Worm (Caenorhabditis elegans) whole organism, L4 larva: ENCODE results near the gene clh-6.
A peak's percentile ranks its signal among the peaks of the same experiment; 100 is the strongest.
"Not testable (repeated sequence)": the region's sequence is repeated elsewhere in the genome, so short reads cannot be mapped to it uniquely, and the experiment has no call there.

Source experiments
- D1046.2 ChIP-seq: fragments of 200-800 bp; sonication (Bioruptor generic); IDR thresholded peaks from 2 replicates; pipeline ENCODE4 v1.3.6; 2022; ENCODE audit warnings: missing genetic modification characterization, missing compliant biosample characterization
- F37D6.2 ChIP-seq: sonication (generic microtip); optimal IDR thresholded peaks from 2 replicates; lab custom pipeline; 2016; ENCODE audit warnings: mild to moderate bottlenecking, missing genetic modification characterization, missing compliant biosample characterization
- F49E8.2 ChIP-seq: sonication (generic microtip); optimal IDR thresholded peaks from 2 replicates; lab custom pipeline; 2016; ENCODE audit warnings: missing compliant biosample characterization, mild to moderate bottlenecking, missing genetic modification characterization, borderline replicate concordance
- Y5F2A.4 ChIP-seq: fragments of 200-800 bp; sonication (Bioruptor generic); optimal IDR thresholded peaks from 2 replicates; lab custom pipeline; 2018; ENCODE audit warnings: mild to moderate bottlenecking, missing genetic modification characterization, missing compliant biosample characterization
- Y75B8A.6 ChIP-seq: fragments of 200-800 bp; sonication (Bioruptor generic); IDR thresholded peaks from 2 replicates; pipeline ENCODE4 v1.3.6; 2022; ENCODE audit warnings: missing genetic modification reagents, missing genetic modification characterization, missing compliant biosample characterization
- ZK337.2 ChIP-seq: fragments of 200-800 bp; sonication (Bioruptor generic); IDR thresholded peaks from 2 replicates; pipeline ENCODE4 v1.3.6; 2022; ENCODE audit warnings: missing genetic modification reagents, missing genetic modification characterization, missing compliant biosample characterization
- ZK546.5 ChIP-seq, 2 experiments: sonication (generic microtip); optimal IDR thresholded peaks; 2 replicates each; lab custom pipeline; 2017; ENCODE audit warnings: missing biosample characterization in 2 of 2, missing genetic modification characterization in 2 of 2
- aly-2 ChIP-seq: sonication (generic microtip); optimal IDR thresholded peaks from 2 replicates; lab custom pipeline; 2018; ENCODE audit warnings: missing biosample characterization, missing genetic modification characterization
- arid-1 ChIP-seq: fragments of 200-800 bp; sonication (Bioruptor generic); conservative IDR thresholded peaks from 2 replicates; pipeline ENCODE4 v1.3.6; 2022; ENCODE audit warnings: missing genetic modification reagents, missing genetic modification characterization, missing compliant biosample characterization
- ceh-28 ChIP-seq: fragments of 150-350 bp; optimal IDR thresholded peaks from 2 replicates; lab custom pipeline; 2014; ENCODE audit warnings: missing biosample characterization, missing genetic modification reagents, missing genetic modification characterization
- ceh-44 ChIP-seq: fragments of 200-800 bp; sonication (Bioruptor generic); IDR thresholded peaks from 2 replicates; pipeline ENCODE4 v1.3.6; 2022; ENCODE audit warnings: missing genetic modification reagents, missing genetic modification characterization, missing compliant biosample characterization
- ceh-82 ChIP-seq: sonication (generic microtip); optimal IDR thresholded peaks from 2 replicates; lab custom pipeline; 2017; ENCODE audit warnings: missing biosample characterization, missing genetic modification characterization
- cey-2 ChIP-seq: sonication (generic microtip); optimal IDR thresholded peaks from 3 replicates; lab custom pipeline; 2017; ENCODE audit warnings: missing genetic modification characterization, mild to moderate bottlenecking, missing compliant biosample characterization, antibody characterized with exemption, borderline replicate concordance; ENCODE audit not compliant: insufficient read depth
- daf-12 ChIP-seq: fragments of 150-350 bp; optimal IDR thresholded peaks from 2 replicates; lab custom pipeline; 2014; ENCODE audit warnings: missing biosample characterization, missing genetic modification reagents, missing genetic modification characterization
- daf-16 ChIP-seq, 3 experiments: sonication (generic microtip); optimal IDR thresholded peaks; 2 replicates each; lab custom pipeline; 2016 to 2017; ENCODE audit warnings: missing genetic modification characterization in 3 of 3, missing genetic modification reagents in 3 of 3, mild to moderate bottlenecking in 2 of 3, missing compliant biosample characterization in 2 of 3, missing biosample characterization in 1 of 3, moderate library complexity in 1 of 3
- daf-19 ChIP-seq: fragments of 200-800 bp; sonication (Bioruptor generic); conservative IDR thresholded peaks from 2 replicates; pipeline ENCODE4 v1.3.6; 2022; ENCODE audit warnings: missing genetic modification characterization, missing compliant biosample characterization
- dmd-6 ChIP-seq: fragments of 200-800 bp; sonication (Bioruptor generic); IDR thresholded peaks from 2 replicates; pipeline ENCODE4 v1.3.6; 2022; ENCODE audit warnings: missing genetic modification reagents, missing genetic modification characterization, missing compliant biosample characterization
- dmd-9 ChIP-seq: fragments of 200-800 bp; sonication (Bioruptor generic); IDR thresholded peaks from 2 replicates; pipeline ENCODE4 v1.3.6; 2022; ENCODE audit warnings: missing genetic modification reagents, missing genetic modification characterization, missing compliant biosample characterization
- dve-1 ChIP-seq: sonication (generic microtip); optimal IDR thresholded peaks from 2 replicates; lab custom pipeline; 2017; ENCODE audit warnings: antibody characterized with exemption, mild to moderate bottlenecking, missing genetic modification characterization, missing compliant biosample characterization; ENCODE audit not compliant: insufficient read depth
- fkh-10 ChIP-seq: fragments of 150-350 bp; optimal IDR thresholded peaks from 2 replicates; lab custom pipeline; 2014; ENCODE audit warnings: missing biosample characterization, missing genetic modification reagents, missing genetic modification characterization
- gei-8 ChIP-seq: fragments of 200-800 bp; sonication (Bioruptor generic); optimal IDR thresholded peaks from 2 replicates; lab custom pipeline; 2018; ENCODE audit warnings: mild to moderate bottlenecking, missing genetic modification characterization, missing compliant biosample characterization
- hlh-11 ChIP-seq: fragments of 200-800 bp; sonication (Bioruptor generic); optimal IDR thresholded peaks from 2 replicates; lab custom pipeline; 2018; ENCODE audit warnings: mild to moderate bottlenecking, missing genetic modification characterization, missing compliant biosample characterization
- hlh-30 ChIP-seq: sonication (generic microtip); optimal IDR thresholded peaks from 2 replicates; lab custom pipeline; 2017; ENCODE audit warnings: antibody characterized with exemption, mild to moderate bottlenecking, missing genetic modification characterization, missing compliant biosample characterization; ENCODE audit not compliant: insufficient read depth
- jun-1 ChIP-seq: fragments of 150-350 bp; optimal IDR thresholded peaks from 2 replicates; lab custom pipeline; 2014; ENCODE audit warnings: missing biosample characterization, missing genetic modification reagents, missing genetic modification characterization
- lim-7 ChIP-seq: fragments of 200-800 bp; sonication (Bioruptor generic); IDR thresholded peaks from 2 replicates; pipeline ENCODE4 v1.3.6; 2022; ENCODE audit warnings: missing genetic modification characterization, missing compliant biosample characterization
- lin-15B ChIP-seq: fragments of 150-350 bp; sonication (generic microtip); optimal IDR thresholded peaks from 3 replicates; lab custom pipeline; 2014; ENCODE audit warnings: missing biosample characterization, missing genetic modification characterization
- lin-38 ChIP-seq: fragments of 200-800 bp; sonication (Bioruptor generic); IDR thresholded peaks from 2 replicates; pipeline ENCODE4 v1.3.6; 2022; ENCODE audit warnings: missing genetic modification reagents, missing genetic modification characterization, missing compliant biosample characterization
- mdl-1 ChIP-seq, 2 experiments: fragments of 150-350 bp in 1 of 2; sonication (generic microtip) in 1 of 2; optimal IDR thresholded peaks; 2 replicates each; lab custom pipeline; 2014 to 2017; ENCODE audit warnings: missing biosample characterization in 2 of 2, missing genetic modification characterization in 2 of 2
- mdt-29 ChIP-seq: fragments of 200-800 bp; sonication (Bioruptor generic); IDR thresholded peaks from 2 replicates; pipeline ENCODE4 v1.3.6; 2022; ENCODE audit warnings: missing genetic modification reagents, missing genetic modification characterization, missing compliant biosample characterization
- mep-1 ChIP-seq: fragments of 150-350 bp; sonication (generic microtip); optimal IDR thresholded peaks from 3 replicates; lab custom pipeline; 2014; ENCODE audit warnings: missing biosample characterization, missing genetic modification characterization
- mes-2 ChIP-seq: sonication (generic microtip); optimal IDR thresholded peaks from 2 replicates; lab custom pipeline; 2016; ENCODE audit warnings: missing genotype, mild to moderate bottlenecking, missing genetic modification characterization, missing compliant biosample characterization; ENCODE audit not compliant: poor library complexity, severe bottlenecking
- mxl-3 ChIP-seq: fragments of 200-800 bp; sonication (Bioruptor generic); optimal IDR thresholded peaks from 2 replicates; lab custom pipeline; 2018; ENCODE audit warnings: mild to moderate bottlenecking, missing genetic modification characterization, missing compliant biosample characterization
- nhr-11 ChIP-seq: fragments of 150-350 bp; optimal IDR thresholded peaks from 2 replicates; lab custom pipeline; 2014; ENCODE audit warnings: missing biosample characterization, missing genetic modification characterization
- nhr-111 ChIP-seq: fragments of 200-800 bp; sonication (Bioruptor generic); optimal IDR thresholded peaks from 2 replicates; lab custom pipeline; 2018; ENCODE audit warnings: mild to moderate bottlenecking, missing genetic modification characterization, missing compliant biosample characterization
- nhr-41 ChIP-seq: fragments of 200-800 bp; sonication (Bioruptor generic); IDR thresholded peaks from 2 replicates; pipeline ENCODE4 v1.3.6; 2022; ENCODE audit warnings: missing genetic modification reagents, missing genetic modification characterization, missing compliant biosample characterization
- nhr-42 ChIP-seq: fragments of 200-800 bp; sonication (Bioruptor generic); IDR thresholded peaks from 2 replicates; pipeline ENCODE4 v1.3.6; 2022; ENCODE audit warnings: missing genetic modification characterization, missing compliant biosample characterization
- nhr-6 ChIP-seq: fragments of 150-350 bp; optimal IDR thresholded peaks from 2 replicates; lab custom pipeline; 2014; ENCODE audit warnings: missing biosample characterization, missing genetic modification characterization
- nhr-77 ChIP-seq: fragments of 150-350 bp; optimal IDR thresholded peaks from 2 replicates; lab custom pipeline; 2014; ENCODE audit warnings: missing biosample characterization, missing genetic modification characterization
- pqm-1 ChIP-seq: sonication (generic microtip); optimal IDR thresholded peaks from 2 replicates; lab custom pipeline; 2017; ENCODE audit warnings: missing biosample characterization, missing genetic modification characterization
- saeg-2 ChIP-seq: fragments of 200-800 bp; sonication (Bioruptor generic); IDR thresholded peaks from 2 replicates; pipeline ENCODE4 v1.3.6; 2022; ENCODE audit warnings: missing genetic modification reagents, missing genetic modification characterization, missing compliant biosample characterization
- skn-1 ChIP-seq: fragments of 150-350 bp; optimal IDR thresholded peaks from 2 replicates; lab custom pipeline; 2014; ENCODE audit warnings: missing biosample characterization, missing genetic modification characterization
- spr-3 ChIP-seq: fragments of 200-800 bp; sonication (Bioruptor generic); optimal IDR thresholded peaks from 2 replicates; lab custom pipeline; 2018; ENCODE audit warnings: mild to moderate bottlenecking, missing genetic modification characterization, missing compliant biosample characterization
- unc-62 ChIP-seq, 3 experiments: fragments of 150-350 bp in 1 of 3; sonication (generic microtip); optimal IDR thresholded peaks in 2 of 3; peaks in 1 of 3; 1 replicate in 1 of 3; 2 replicates in 2 of 3; lab custom pipeline; 2014 to 2017; ENCODE audit warnings: missing biosample characterization in 3 of 3, missing genetic modification characterization in 3 of 3, missing genetic modification reagents in 3 of 3, missing genotype in 1 of 3
- zag-1 ChIP-seq: fragments of 150-350 bp; optimal IDR thresholded peaks from 2 replicates; lab custom pipeline; 2014; ENCODE audit warnings: missing biosample characterization, missing genetic modification characterization
- zip-2 ChIP-seq: fragments of 150-350 bp; optimal IDR thresholded peaks from 2 replicates; lab custom pipeline; 2014; ENCODE audit warnings: missing biosample characterization, missing genetic modification characterization
- ztf-11 ChIP-seq: fragments of 150-350 bp; optimal IDR thresholded peaks from 2 replicates; lab custom pipeline; 2014; ENCODE audit warnings: missing biosample characterization, missing genetic modification characterization
- ztf-7 ChIP-seq: fragments of 150-350 bp; optimal IDR thresholded peaks from 2 replicates; lab custom pipeline; 2014; ENCODE audit warnings: missing biosample characterization, missing genetic modification characterization

Gene clh-6

ce11 chrV:12020940-12021339 is 42.2 kb downstream of the clh-6 start (continued):
- no peak for TF ChIP-seq lin-15B (tag; lab: Kevin White, UChicago)
- no peak for TF ChIP-seq ztf-11
- TF ChIP-seq lin-38 (GFP tag; lab: Robert Waterston, UW), result no peak
- no peak for TF ChIP-seq F37D6.2
- no peak for TF ChIP-seq arid-1 (GFP tag; lab: Robert Waterston, UW)
- TF ChIP-seq mdt-29 (GFP tag; lab: Robert Waterston, UW), result no peak
- TF ChIP-seq, all 104 proteins: peak for 5

- not testable (repeated sequence) for TF ChIP-seq Y5F2A.4; ZK546.5 (tag; optimal IDR thresholded peaks at IDR 0.05; lab: Kevin White, UChicago); nhr-42 (GFP tag; lab: Robert Waterston, UW)
Measured at ce11 chrV:12020026-12020425, 43.1 kb downstream of the clh-6 start, which contains the start of gene F10C2.3. TSS of gene F10C2.3 (plus strand) at chrV:12020326.

- TF ChIP-seq mdt-29 (GFP tag; lab: Robert Waterston, UW), result no peak
- no peak for TF ChIP-seq spr-3 (GFP tag; lab: Kevin White, UChicago)
- TF ChIP-seq nhr-41 (GFP tag; lab: Robert Waterston, UW), result no peak
- TF ChIP-seq saeg-2 (GFP tag; lab: Robert Waterston, UW), result no peak
- no peak for TF ChIP-seq dmd-9 (GFP tag; lab: Robert Waterston, UW)
- TF ChIP-seq dve-1 (tag; lab: Kevin White, UChicago), result peak; percentile 43
- no peak for TF ChIP-seq ztf-11
- TF ChIP-seq lim-7 (GFP tag; lab: Robert Waterston, UW), result no peak
- TF ChIP-seq skn-1, result no peak
- TF ChIP-seq fkh-10 (GFP tag; lab: Kevin White, UChicago), result no peak
- TF ChIP-seq hlh-11 (tag; lab: Kevin White, UChicago), result peak; percentile 29
- TF ChIP-seq D1046.2 (GFP tag; lab: Robert Waterston, UW), result no peak
- TF ChIP-seq hlh-30, result no peak
- no peak for TF ChIP-seq daf-19 (GFP tag; lab: Robert Waterston, UW)
- TF ChIP-seq cey-2 (tag; lab: Kevin White, UChicago), result no peak
- no peak for TF ChIP-seq ztf-7 (tag; lab: Kevin White, UChicago)
- TF ChIP-seq ceh-82, result no peak
- TF ChIP-seq jun-1 (tag; lab: Kevin White, UChicago), result no peak
- TF ChIP-seq ZK337.2 (GFP tag; lab: Robert Waterston, UW), result no peak
- no peak for TF ChIP-seq ceh-44 (GFP tag; lab: Robert Waterston, UW)
- no peak for TF ChIP-seq nhr-111
- no peak for TF ChIP-seq mxl-3 (GFP tag; lab: Kevin White, UChicago)
- no peak for TF ChIP-seq nhr-6 (tag; lab: Kevin White, UChicago)
- TF ChIP-seq zag-1, result no peak
- TF ChIP-seq zip-2, result no peak
- no peak for TF ChIP-seq gei-8 (GFP tag; lab: Kevin White, UChicago)
- no peak for TF ChIP-seq nhr-11 (tag; lab: Kevin White, UChicago)
- TF ChIP-seq daf-16 (GFP tag; optimal IDR thresholded peaks at IDR 0.05; lab: Kevin White, UChicago), result no peak
- peak; percentile 87 for TF ChIP-seq daf-16 (tag; optimal IDR thresholded peaks at IDR 0.05; lab: Kevin White, UChicago)
- no peak for TF ChIP-seq ceh-28
- TF ChIP-seq F49E8.2 (tag; lab: Kevin White, UChicago), result no peak
- TF ChIP-seq dmd-6 (GFP tag; lab: Robert Waterston, UW), result peak; percentile 34; the same call in 1 of the 2 replicates
- no peak for TF ChIP-seq lin-38 (GFP tag; lab: Robert Waterston, UW)
- TF ChIP-seq mdl-1 (tag; optimal IDR thresholded peaks at IDR 0.05; lab: Kevin White, UChicago), result no peak
- no peak for TF ChIP-seq mes-2 (tag; lab: Kevin White, UChicago)
- peak; percentile 14 for TF ChIP-seq pqm-1 (tag; lab: Kevin White, UChicago)
- TF ChIP-seq Y75B8A.6 (GFP tag; lab: Robert Waterston, UW), result no peak
- TF ChIP-seq mep-1 (tag; lab: Kevin White, UChicago), result no peak
- TF ChIP-seq daf-12, result no peak
- peak; percentile 31 for TF ChIP-seq nhr-77
- no peak for TF ChIP-seq aly-2 (tag; lab: Kevin White, UChicago)
- TF ChIP-seq unc-62 (GFP tag; optimal IDR thresholded peaks at IDR 0.05 in 1 of 2; lab: Kevin White, UChicago), result peak in 1 of 2 experiments; percentile 6
- TF ChIP-seq unc-62 (tag; optimal IDR thresholded peaks at IDR 0.05; lab: Kevin White, UChicago), result no peak
Measured at ce11 chrV:12013298-12013697, 49.9 kb downstream of the clh-6 start, which contains the start of gene add-2. TSS of gene add-2 (minus strand) at chrV:12013406.
